Worm (Caenorhabditis elegans): ENCODE measurements around the gene C06B3.7.

DNA sequence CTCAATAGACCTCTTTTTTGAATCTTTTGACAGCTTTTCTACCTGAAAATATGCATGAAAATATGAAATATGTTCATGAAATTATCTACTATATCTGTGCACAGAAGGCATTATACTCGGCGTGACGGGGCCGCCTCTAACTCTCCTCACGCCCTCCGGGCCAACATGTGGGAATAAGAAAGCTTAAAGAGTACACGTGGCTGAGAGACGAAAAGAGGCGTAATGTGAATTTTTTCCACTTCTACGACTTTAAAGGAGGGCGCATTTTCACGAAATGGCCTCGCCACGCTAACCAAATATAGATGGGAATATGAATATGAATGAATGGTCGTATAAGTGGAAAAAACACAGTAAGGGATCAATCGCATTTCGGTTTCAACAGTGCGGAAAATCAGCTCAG, 48.2 kb downstream of the C06B3.7 start:
- TF ChIP-seq ama-1 (optimal IDR thresholded peaks at IDR 0.05), result no peak
- no peak for TF ChIP-seq B0310.2 (tag; optimal IDR thresholded peaks at IDR 0.05)
- TF ChIP-seq hmbx-1 (tag; optimal IDR thresholded peaks at IDR 0.05), result no peak
- TF ChIP-seq sea-1 (GFP tag; conservative IDR thresholded peaks at IDR 0.05), result no peak
- no peak for TF ChIP-seq ets-7 (tag; optimal IDR thresholded peaks at IDR 0.05)
- no peak for TF ChIP-seq scrt-1 (GFP tag; IDR thresholded peaks at IDR 0.05)
- no peak for TF ChIP-seq tra-4 (tag; optimal IDR thresholded peaks at IDR 0.05)
- TF ChIP-seq flt-1 (GFP tag; IDR thresholded peaks at IDR 0.05), result no peak
- TF ChIP-seq hnd-1 (tag; optimal IDR thresholded peaks at IDR 0.05), result no peak

Data from whole organism, early embryonic.